Worm (Caenorhabditis elegans) whole organism, midembryonic: ENCODE measurements around the gene col-41.

ENCODE experiments used
- T22C8.4 ChIP-seq: fragments of 200-800 bp; sonication (Bioruptor generic); IDR thresholded peaks from 2 replicates; pipeline ENCODE4 v1.3.6; 2022; ENCODE audit warnings: missing genetic modification characterization, missing compliant biosample characterization
- cog-1 ChIP-seq: sonication (generic microtip); optimal IDR thresholded peaks from 2 replicates; lab custom pipeline; 2016; ENCODE audit warnings: missing genetic modification characterization, missing compliant biosample characterization
- klf-2 ChIP-seq: fragments of 200-800 bp; sonication (Bioruptor generic); conservative IDR thresholded peaks from 2 replicates; pipeline ENCODE4 v1.3.6; 2022; ENCODE audit warnings: missing genetic modification reagents, missing genetic modification characterization, missing compliant biosample characterization
- ref-1 ChIP-seq: fragments of 200-800 bp; sonication (Bioruptor generic); conservative IDR thresholded peaks from 2 replicates; pipeline ENCODE4 v1.3.6; 2022; ENCODE audit warnings: missing genetic modification reagents, missing genetic modification characterization, missing compliant biosample characterization

DNA sequence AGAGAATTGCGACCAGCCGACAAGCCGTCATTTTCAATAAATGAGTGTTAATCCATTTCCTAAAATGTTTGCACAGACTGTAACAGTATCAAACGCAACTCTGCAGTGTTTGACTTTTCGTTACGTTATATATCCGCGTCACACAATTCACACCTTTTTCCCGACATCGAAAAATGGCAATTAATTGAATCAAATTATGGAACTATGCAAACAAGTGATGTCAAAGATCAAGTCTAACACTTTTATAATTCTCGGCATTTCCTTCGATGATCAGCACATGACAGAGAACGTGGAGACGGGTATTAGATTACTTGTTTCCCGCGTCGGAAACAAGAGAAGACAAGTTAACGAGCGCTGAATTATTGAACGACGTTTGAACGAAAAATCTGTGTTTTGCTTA, 18.0 kb upstream of the col-41 start, which contains the start of gene phat-6:
- TF ChIP-seq cog-1 (tag; lab: Kevin White, UChicago) (no peak), T22C8.4 (GFP tag; lab: Robert Waterston, UW) (no peak), ref-1 (no peak), klf-2 (no peak)
